Fruit fly (Drosophila melanogaster) whole organism, adult: ENCODE results near the gene CG31321.

ENCODE experiments used
- CG11617 ChIP-seq: fragments of 200-800 bp; sonication (Bioruptor generic); optimal IDR thresholded peaks from 2 replicates; lab custom pipeline; 2017; ENCODE audit warnings: mild to moderate bottlenecking, missing biosample characterization, missing genetic modification reagents, missing genetic modification characterization
- CG12768 ChIP-seq: fragments of 200-800 bp; sonication (Bioruptor generic); optimal IDR thresholded peaks from 2 replicates; lab custom pipeline; 2017; ENCODE audit warnings: missing biosample characterization, missing genetic modification characterization, mild to moderate bottlenecking, moderate library complexity, missing genetic modification reagents
- CG14711 ChIP-seq: fragments of 200-800 bp; sonication (Bioruptor generic); optimal IDR thresholded peaks from 2 replicates; lab custom pipeline; 2018; ENCODE audit warnings: missing biosample characterization, mild to moderate bottlenecking, missing genetic modification characterization, moderate library complexity
- CG33017 ChIP-seq: fragments of 200-800 bp; sonication (Bioruptor generic); optimal IDR thresholded peaks from 2 replicates; lab custom pipeline; 2018; ENCODE audit warnings: missing biosample characterization, mild to moderate bottlenecking, missing genetic modification characterization, moderate library complexity
- CG5204 ChIP-seq: fragments of 200-800 bp; sonication (Bioruptor generic); optimal IDR thresholded peaks from 2 replicates; lab custom pipeline; 2016; ENCODE audit warnings: missing biosample characterization, missing genetic modification characterization
- Clk ChIP-seq: fragments of 200-800 bp; sonication (Bioruptor generic); optimal IDR thresholded peaks from 2 replicates; lab custom pipeline; 2017; ENCODE audit warnings: missing biosample characterization, missing genetic modification characterization
- Mnt ChIP-seq: fragments of 200-800 bp; sonication (Bioruptor generic); optimal IDR thresholded peaks from 2 replicates; lab custom pipeline; 2016; ENCODE audit warnings: missing biosample characterization, mild to moderate bottlenecking, missing genetic modification characterization
- cic ChIP-seq: fragments of 200-800 bp; sonication (Bioruptor generic); optimal IDR thresholded peaks from 2 replicates; lab custom pipeline; 2017; ENCODE audit warnings: missing biosample characterization, mild to moderate bottlenecking, missing genetic modification characterization, moderate library complexity
- cnc ChIP-seq, 2 experiments: fragments of >200 bp; optimal IDR thresholded peaks; 2 replicates each; lab custom pipeline; 2017
- kay ChIP-seq: fragments of 200-800 bp; sonication (Bioruptor generic); peaks from one replicate; lab custom pipeline; 2016; ENCODE audit warnings: missing biosample characterization, missing genetic modification characterization, borderline replicate concordance
- ovo ChIP-seq: fragments of 200-800 bp; sonication (Bioruptor generic); optimal IDR thresholded peaks from 2 replicates; lab custom pipeline; 2016; ENCODE audit warnings: missing biosample characterization, missing genetic modification characterization
- toe ChIP-seq: fragments of 200-800 bp; sonication (Bioruptor generic); optimal IDR thresholded peaks from 2 replicates; lab custom pipeline; 2016; ENCODE audit warnings: missing biosample characterization, missing genetic modification characterization

DNA sequence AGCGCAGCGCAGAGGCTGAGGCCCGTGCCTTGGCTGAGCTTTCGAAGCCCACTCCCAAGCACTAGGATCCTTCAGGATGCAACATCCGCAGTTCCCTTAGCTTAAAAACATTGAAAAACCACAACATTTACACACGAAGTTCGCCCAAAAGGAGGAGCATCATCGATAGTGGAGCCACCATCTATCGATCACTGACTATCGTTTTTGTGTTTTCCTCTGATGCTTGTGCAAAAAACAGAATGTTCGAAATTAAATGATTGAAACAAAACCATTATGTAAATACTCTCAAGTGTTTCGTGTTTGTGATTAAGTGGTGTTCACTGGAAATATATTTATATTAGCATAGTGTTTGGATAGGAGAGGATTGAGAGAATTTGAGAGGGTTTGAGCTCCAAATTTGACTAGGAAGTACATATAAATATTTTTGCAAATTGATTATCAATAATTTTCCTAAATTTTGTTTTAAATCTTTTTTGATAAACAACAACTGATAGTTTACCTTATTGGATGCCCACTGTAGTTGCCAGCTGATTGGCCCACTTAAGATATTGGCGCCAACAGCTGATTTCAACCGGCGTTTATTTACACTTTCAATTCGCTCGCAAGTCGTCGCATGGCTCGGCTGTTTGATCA lies 17.4 kb downstream of the CG31321 start, which contains the start of gene spn-B:
- no peak for TF ChIP-seq Clk (GFP tag; lab: Kevin White, UChicago)
- peak; percentile 63 for TF ChIP-seq CG5204 (GFP tag; lab: Kevin White, UChicago)
- TF ChIP-seq CG12768: peak; percentile 70
- TF ChIP-seq kay (GFP tag; lab: Kevin White, UChicago): peak; percentile 32
- peak; percentile 52 for TF ChIP-seq CG14711 (tag; lab: Kevin White, UChicago)
- no peak for TF ChIP-seq ovo (GFP tag; lab: Kevin White, UChicago)
- TF ChIP-seq cic (GFP tag; lab: Kevin White, UChicago): peak; percentile 66
- TF ChIP-seq cnc (optimal IDR thresholded peaks at IDR 0.05; lab: Kevin White, UChicago): no peak
- peak; percentile 64 for TF ChIP-seq toe
- peak; percentile 53 for TF ChIP-seq CG33017 (tag; lab: Kevin White, UChicago)
- TF ChIP-seq CG11617: peak; percentile 81
- peak; percentile 57 for TF ChIP-seq Mnt (GFP tag; lab: Kevin White, UChicago)
